Worm (Caenorhabditis elegans): ENCODE data around the gene unc-3.

Gene unc-3

DNA sequence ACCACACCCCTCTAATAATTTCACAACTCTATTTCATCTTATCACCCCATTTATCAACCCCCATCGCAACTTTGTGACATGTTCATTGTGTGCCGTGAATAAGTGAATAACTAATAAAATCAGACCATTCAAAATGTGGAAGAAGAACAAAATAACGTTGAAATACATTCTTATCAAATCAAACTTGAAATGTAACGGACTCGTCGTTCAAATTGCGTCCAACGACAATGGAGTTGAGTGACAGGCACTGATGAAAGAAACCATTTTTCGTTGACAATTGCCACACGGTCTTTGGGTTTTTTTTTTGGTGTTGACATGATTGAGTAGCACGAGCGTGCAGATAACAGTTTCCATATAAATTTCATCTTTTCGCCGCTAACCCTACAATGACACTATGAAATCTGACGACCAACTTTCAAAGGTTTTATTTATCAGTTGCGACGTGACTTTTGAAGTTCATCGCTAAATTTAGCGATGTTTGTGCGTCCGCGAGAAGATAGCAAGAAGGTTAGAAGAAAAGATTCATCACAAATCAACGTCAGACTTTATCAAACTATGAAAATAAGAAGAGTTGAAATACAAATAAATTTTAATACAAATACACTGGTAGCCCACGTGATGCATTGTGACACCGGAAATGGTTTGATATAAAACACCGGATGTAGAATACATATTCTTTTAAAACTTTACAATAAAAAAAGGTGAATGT, 10.2 kb downstream of the unc-3 start (continued):
- TF ChIP-seq cebp-1 (GFP tag; IDR thresholded peaks at IDR 0.05) = peak; percentile 7; the same call in 1 of the 2 replicates
- peak; percentile 62 for TF ChIP-seq cebp-1 (tag; optimal IDR thresholded peaks at IDR 0.05)
- TF ChIP-seq madf-10 (tag; optimal IDR thresholded peaks at IDR 0.05) = peak; percentile 66
- no peak for TF ChIP-seq Y56A3A.18 (GFP tag; IDR thresholded peaks at IDR 0.05)
- no peak for TF ChIP-seq dpff-1 (tag; optimal IDR thresholded peaks at IDR 0.05)
- TF ChIP-seq mxl-1 (tag; optimal IDR thresholded peaks at IDR 0.05) = no peak
- TF ChIP-seq hrde-1 (tag; optimal IDR thresholded peaks at IDR 0.05; ENCODE audit: borderline replicate concordance) = no peak
- TF ChIP-seq sdz-38 (tag; optimal IDR thresholded peaks at IDR 0.05) = no peak
- no peak for TF ChIP-seq attf-5 (GFP tag; optimal IDR thresholded peaks at IDR 0.05)
- peak; percentile 71 for TF ChIP-seq ets-4 (GFP tag; optimal IDR thresholded peaks at IDR 0.05)
- TF ChIP-seq madf-6 (GFP tag; IDR thresholded peaks at IDR 0.05) = no peak
- TF ChIP-seq ztf-18 (tag; optimal IDR thresholded peaks at IDR 0.05) = no peak
- TF ChIP-seq hlh-26 (GFP tag; conservative IDR thresholded peaks at IDR 0.05) = no peak
- 0 out of 2 replicates have a peak, but pooled peaks have one; percentile 32 for TF ChIP-seq egl-44 (GFP tag; IDR thresholded peaks at IDR 0.05)
- no peak for TF ChIP-seq bed-2 (GFP tag; IDR thresholded peaks at IDR 0.05)
- TF ChIP-seq ceh-79 (tag; optimal IDR thresholded peaks at IDR 0.05) = no peak
- TF ChIP-seq F23B12.7 (tag; optimal IDR thresholded peaks at IDR 0.05; ENCODE audit: insufficient read depth) = no peak
- peak; percentile 27 for TF ChIP-seq unc-62 (GFP tag; optimal IDR thresholded peaks at IDR 0.05)
- TF ChIP-seq dox-1 (GFP tag; IDR thresholded peaks at IDR 0.05) = peak; percentile 43
- TF ChIP-seq B0035.1 (tag; optimal IDR thresholded peaks at IDR 0.05) = no peak
- no peak for TF ChIP-seq akir-1 (GFP tag; optimal IDR thresholded peaks at IDR 0.05)
- no peak for TF ChIP-seq Y95B8A.8 (GFP tag; IDR thresholded peaks at IDR 0.05)
- TF ChIP-seq dpl-1 (GFP tag; optimal IDR thresholded peaks at IDR 0.05) = no peak
- TF ChIP-seq F57C9.4 (tag; optimal IDR thresholded peaks at IDR 0.05) = no peak
- TF ChIP-seq lin-26 (GFP tag; IDR thresholded peaks at IDR 0.05) = no peak
- no peak for TF ChIP-seq madf-8 (GFP tag; conservative IDR thresholded peaks at IDR 0.05)
- TF ChIP-seq nfya-1 (tag; optimal IDR thresholded peaks at IDR 0.05; ENCODE audit: borderline replicate concordance, insufficient read depth) = no peak
- TF ChIP-seq tbp1 (GFP tag; optimal IDR thresholded peaks at IDR 0.05) = peak; percentile 28
- no peak for TF ChIP-seq ztf-6 (GFP tag; IDR thresholded peaks at IDR 0.05)
- TF ChIP-seq nhr-120 (GFP tag; IDR thresholded peaks at IDR 0.05) = no peak
- no peak for TF ChIP-seq cebp-2 (GFP tag; IDR thresholded peaks at IDR 0.05)
- TF ChIP-seq xnd-1 (tag; optimal IDR thresholded peaks at IDR 0.05) = no peak
- TF ChIP-seq ceh-100 (GFP tag; IDR thresholded peaks at IDR 0.05) = no peak
- TF ChIP-seq attf-6 (GFP tag; IDR thresholded peaks at IDR 0.05) = no peak
- TF ChIP-seq attf-3 (GFP tag; conservative IDR thresholded peaks at IDR 0.05) = no peak
- TF ChIP-seq D2030.7 (GFP tag; IDR thresholded peaks at IDR 0.05) = no peak
- TF ChIP-seq ceh-40 (GFP tag; IDR thresholded peaks at IDR 0.05) = no peak
- no peak for TF ChIP-seq aptf-3 (GFP tag; IDR thresholded peaks at IDR 0.05)
- TF ChIP-seq ztf-22 (GFP tag; optimal IDR thresholded peaks at IDR 0.05) = peak; percentile 54
- no peak for TF ChIP-seq unc-130 (GFP tag; optimal IDR thresholded peaks at IDR 0.05)
- TF ChIP-seq Y67H2A.10 (GFP tag; conservative IDR thresholded peaks at IDR 0.05) = no peak
- TF ChIP-seq let-607 (tag; optimal IDR thresholded peaks at IDR 0.05) = peak; percentile 71 to 89
- TF ChIP-seq T07F8.4 (tag; optimal IDR thresholded peaks at IDR 0.05) = no peak
- TF ChIP-seq ztf-26 (tag; optimal IDR thresholded peaks at IDR 0.05) = no peak
- TF ChIP-seq C17E4.6 (GFP tag; IDR thresholded peaks at IDR 0.05) = no peak
- no peak for TF ChIP-seq mcd-1 (GFP tag; IDR thresholded peaks at IDR 0.05)
- TF ChIP-seq F55B11.4 (tag; optimal IDR thresholded peaks at IDR 0.05; ENCODE audit: borderline replicate concordance, insufficient read depth) = no peak
- TF ChIP-seq snpc-1.1 (tag; optimal IDR thresholded peaks at IDR 0.05; ENCODE audit: insufficient read depth) = no peak
